Worm (Caenorhabditis elegans): ENCODE results near the gene osm-6.
A peak's percentile ranks its signal among the peaks of the same experiment; 100 is the strongest.

DNA sequence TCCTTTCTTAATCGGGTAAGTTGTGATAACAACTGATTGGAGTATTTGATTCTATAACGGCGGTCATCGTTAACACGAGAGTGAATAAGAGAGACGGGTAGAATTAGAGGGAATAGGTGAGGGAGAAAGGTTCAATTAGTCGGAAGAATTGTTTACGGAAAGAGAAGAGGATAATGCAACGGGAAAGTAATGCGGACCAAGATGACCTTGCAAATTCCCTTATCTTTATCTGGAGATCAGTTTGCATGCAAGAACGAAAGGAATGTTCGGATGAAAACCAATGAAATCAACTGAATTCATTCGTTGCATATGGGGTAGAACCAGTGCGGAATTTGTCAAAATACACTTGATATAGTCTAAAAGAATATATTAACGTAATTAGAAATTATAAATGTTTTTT, 25.1 kb downstream of the osm-6 start:
- no peak for TF ChIP-seq tlp-1 (tag; optimal IDR thresholded peaks at IDR 0.05)
- no peak for TF ChIP-seq mdl-1 (tag; optimal IDR thresholded peaks at IDR 0.05)
- TF ChIP-seq elt-2 (tag; optimal IDR thresholded peaks at IDR 0.05), result no peak
- TF ChIP-seq nhr-90 (tag; optimal IDR thresholded peaks at IDR 0.05; ENCODE audit: poor library complexity), result no peak
- no peak for TF ChIP-seq zag-1 (tag; optimal IDR thresholded peaks at IDR 0.05)
- no peak for TF ChIP-seq pqm-1 (tag; optimal IDR thresholded peaks at IDR 0.05)
- TF ChIP-seq skn-1 (tag; optimal IDR thresholded peaks at IDR 0.05), result no peak
- no peak for TF ChIP-seq ceh-82 (tag; optimal IDR thresholded peaks at IDR 0.05)
- TF ChIP-seq sptf-1 (tag; optimal IDR thresholded peaks at IDR 0.05), result no peak
- TF ChIP-seq nhr-28 (tag; optimal IDR thresholded peaks at IDR 0.05), result no peak
- TF ChIP-seq ceh-63 (GFP tag; optimal IDR thresholded peaks at IDR 0.05), result no peak
- TF ChIP-seq unc-62 (GFP tag; optimal IDR thresholded peaks at IDR 0.05), result no peak
- TF ChIP-seq unc-130 (tag; optimal IDR thresholded peaks at IDR 0.05), result no peak
- peak; percentile 2 for TF ChIP-seq nhr-85 (tag)

Data from whole organism, L1 larva.